Fruit fly (Drosophila melanogaster): ENCODE data around the gene CG1792.

DNA sequence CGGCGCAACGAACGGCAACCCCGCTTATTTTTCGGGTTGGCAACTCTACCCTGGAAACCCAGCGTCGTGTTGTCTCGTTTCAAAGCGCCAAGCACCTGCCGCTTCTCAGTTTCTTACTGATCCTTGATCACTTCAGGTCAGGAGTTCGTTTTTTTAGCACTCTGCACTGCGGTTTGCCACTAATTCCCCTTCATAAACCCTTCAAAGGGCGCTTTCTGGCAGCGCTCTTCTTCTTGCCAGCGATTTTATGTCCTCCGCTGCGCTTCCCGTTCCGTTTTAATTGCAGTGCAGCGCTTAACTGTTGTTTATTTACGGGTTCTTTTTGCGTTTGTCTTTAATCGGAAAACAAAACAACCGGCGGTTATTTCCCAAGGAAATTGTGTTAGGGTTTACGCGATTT lies 36.1 kb upstream of the CG1792 start:
- TF ChIP-seq CG8478 (optimal IDR thresholded peaks at IDR 0.05) = no peak
- no peak for TF ChIP-seq CTCF (optimal IDR thresholded peaks at IDR 0.05)
